Worm (Caenorhabditis elegans) whole organism, mixed stage, embryonic: ENCODE measurements around the gene piga-1.

ENCODE experiments used
- M03D4.4 ChIP-seq: sonication (generic microtip); optimal IDR thresholded peaks from 2 replicates; lab custom pipeline; 2017; ENCODE audit warnings: mild to moderate bottlenecking, missing genetic modification characterization, missing compliant biosample characterization
- blmp-1 ChIP-seq: fragments of 150-350 bp; optimal IDR thresholded peaks from 2 replicates; lab custom pipeline; 2014; ENCODE audit warnings: missing biosample characterization, missing genetic modification characterization
- ceh-39 ChIP-seq: fragments of 150-350 bp; optimal IDR thresholded peaks from 2 replicates; lab custom pipeline; 2014; ENCODE audit warnings: missing biosample characterization, missing genetic modification characterization
- ceh-43 ChIP-seq: fragments of 200-800 bp; sonication (Bioruptor generic); optimal IDR thresholded peaks from 2 replicates; lab custom pipeline; 2018; ENCODE audit warnings: mild to moderate bottlenecking, missing genetic modification characterization, moderate library complexity, missing compliant biosample characterization
- drap-1 ChIP-seq: fragments of 200-800 bp; sonication (Bioruptor generic); optimal IDR thresholded peaks from 3 replicates; lab custom pipeline; 2018; ENCODE audit warnings: mild to moderate bottlenecking, missing genetic modification characterization, missing compliant biosample characterization
- elt-1 ChIP-seq: sonication (generic microtip); optimal IDR thresholded peaks from 2 replicates; lab custom pipeline; 2017; ENCODE audit warnings: missing genetic modification characterization, mild to moderate bottlenecking, missing compliant biosample characterization, antibody characterized with exemption, moderate library complexity, borderline replicate concordance; ENCODE audit not compliant: insufficient read depth
- elt-3 ChIP-seq: fragments of 150-350 bp; optimal IDR thresholded peaks from 2 replicates; lab custom pipeline; 2014; ENCODE audit warnings: missing biosample characterization, missing genetic modification characterization
- ham-2 ChIP-seq: fragments of 200-800 bp; sonication (Bioruptor generic); optimal IDR thresholded peaks from 2 replicates; lab custom pipeline; 2018; ENCODE audit warnings: mild to moderate bottlenecking, missing genetic modification characterization, missing compliant biosample characterization
- lin-13 ChIP-seq: fragments of 150-350 bp; optimal IDR thresholded peaks from 2 replicates; lab custom pipeline; 2014; ENCODE audit warnings: missing biosample characterization, missing genetic modification characterization
- lin-32 ChIP-seq: fragments of 200-800 bp; sonication (Bioruptor generic); optimal IDR thresholded peaks from 2 replicates; lab custom pipeline; 2018; ENCODE audit warnings: mild to moderate bottlenecking, missing genetic modification characterization, missing compliant biosample characterization
- mab-5 ChIP-seq: fragments of 150-350 bp; optimal IDR thresholded peaks from 2 replicates; lab custom pipeline; 2014; ENCODE audit warnings: missing biosample characterization, missing genetic modification characterization
- mep-1 ChIP-seq: fragments of 150-350 bp; optimal IDR thresholded peaks from 2 replicates; lab custom pipeline; 2017; ENCODE audit warnings: missing biosample characterization, missing genetic modification reagents, missing genetic modification characterization, inconsistent platforms
- mls-2 ChIP-seq: sonication (generic microtip); optimal IDR thresholded peaks from 2 replicates; lab custom pipeline; 2016; ENCODE audit warnings: mild to moderate bottlenecking, missing genetic modification characterization, moderate library complexity, missing compliant biosample characterization
- nhr-12 ChIP-seq: fragments of 150-350 bp; optimal IDR thresholded peaks from 2 replicates; lab custom pipeline; 2014; ENCODE audit warnings: missing biosample characterization, missing genetic modification characterization
- nhr-2 ChIP-seq: fragments of 150-350 bp; optimal IDR thresholded peaks from 2 replicates; lab custom pipeline; 2014; ENCODE audit warnings: missing biosample characterization, missing genetic modification characterization
- nhr-237 ChIP-seq: fragments of 150-350 bp; optimal IDR thresholded peaks from 2 replicates; lab custom pipeline; 2014; ENCODE audit warnings: missing biosample characterization, missing genetic modification characterization
- nhr-28 ChIP-seq: fragments of 150-350 bp; optimal IDR thresholded peaks from 2 replicates; lab custom pipeline; 2014; ENCODE audit warnings: missing biosample characterization, missing genetic modification characterization
- nhr-76 ChIP-seq: sonication (generic microtip); optimal IDR thresholded peaks from 2 replicates; lab custom pipeline; 2017; ENCODE audit warnings: missing biosample characterization, missing genetic modification characterization
- pha-4 ChIP-seq: fragments of 150-350 bp; optimal IDR thresholded peaks from 2 replicates; lab custom pipeline; 2018; ENCODE audit warnings: missing biosample characterization, missing genetic modification reagents, missing genetic modification characterization
- sem-2 ChIP-seq: fragments of 200-800 bp; sonication (Bioruptor generic); optimal IDR thresholded peaks from 2 replicates; lab custom pipeline; 2018; ENCODE audit warnings: mild to moderate bottlenecking, missing genetic modification characterization, missing compliant biosample characterization
- sptf-1 ChIP-seq: sonication (generic microtip); optimal IDR thresholded peaks from 2 replicates; lab custom pipeline; 2017; ENCODE audit warnings: mild to moderate bottlenecking, missing genetic modification characterization, moderate library complexity, missing compliant biosample characterization
- tbx-8 ChIP-seq: fragments of 200-800 bp; sonication (Bioruptor generic); optimal IDR thresholded peaks from 2 replicates; lab custom pipeline; 2018; ENCODE audit warnings: mild to moderate bottlenecking, missing genetic modification characterization, moderate library complexity, missing compliant biosample characterization
- unc-120 ChIP-seq: sonication (generic microtip); optimal IDR thresholded peaks from 2 replicates; lab custom pipeline; 2017; ENCODE audit warnings: missing genetic modification characterization, missing compliant biosample characterization; ENCODE audit not compliant: poor library complexity, severe bottlenecking
- unc-62 ChIP-seq: fragments of 150-350 bp; optimal IDR thresholded peaks from 2 replicates; lab custom pipeline; 2014; ENCODE audit warnings: missing biosample characterization, missing genetic modification reagents, missing genetic modification characterization
- zip-8 ChIP-seq: fragments of 150-350 bp; optimal IDR thresholded peaks from 2 replicates; lab custom pipeline; 2014; ENCODE audit warnings: missing biosample characterization, missing genetic modification characterization
- ztf-11 ChIP-seq: fragments of 150-350 bp; optimal IDR thresholded peaks from 2 replicates; lab custom pipeline; 2014; ENCODE audit warnings: missing biosample characterization, missing genetic modification characterization

The piga-1 gene

DNA sequence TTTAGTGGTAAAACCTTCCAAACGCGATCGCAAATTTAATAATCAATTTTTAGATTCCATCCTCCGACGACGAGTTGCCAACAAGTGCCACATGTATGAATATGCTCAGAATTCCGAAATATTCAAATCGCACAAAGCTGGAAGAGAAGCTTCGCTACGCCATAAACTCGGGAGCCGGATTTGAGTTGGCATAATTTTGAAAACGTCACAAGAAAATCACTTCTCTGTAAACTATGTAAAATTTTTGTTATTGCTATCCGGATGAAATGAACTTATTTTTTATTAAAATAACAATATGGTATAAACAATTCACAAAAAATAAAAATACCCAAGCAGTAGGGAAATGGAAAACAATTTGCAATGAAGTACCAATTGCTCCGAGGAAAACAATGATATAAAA is 7.4 kb upstream of the piga-1 start:
- TF ChIP-seq sptf-1 (tag; lab: Kevin White, UChicago) (no peak), ceh-43 (GFP tag; lab: Kevin White, UChicago) (no peak), tbx-8 (GFP tag; lab: Kevin White, UChicago) (no peak), elt-3 (tag; lab: Kevin White, UChicago) (no peak), lin-32 (no peak), blmp-1 (tag; lab: Kevin White, UChicago) (no peak), ztf-11 (tag; lab: Kevin White, UChicago) (no peak), elt-1 (tag; lab: Kevin White, UChicago) (no peak), zip-8 (tag; lab: Kevin White, UChicago) (no peak), mab-5 (tag; lab: Kevin White, UChicago) (no peak), pha-4 (tag; lab: Kevin White, UChicago) (no peak), ham-2 (GFP tag; lab: Kevin White, UChicago) (no peak), mls-2 (tag; lab: Kevin White, UChicago) (no peak)
- TF ChIP-seq, all 35 proteins: peak for 0

DNA sequence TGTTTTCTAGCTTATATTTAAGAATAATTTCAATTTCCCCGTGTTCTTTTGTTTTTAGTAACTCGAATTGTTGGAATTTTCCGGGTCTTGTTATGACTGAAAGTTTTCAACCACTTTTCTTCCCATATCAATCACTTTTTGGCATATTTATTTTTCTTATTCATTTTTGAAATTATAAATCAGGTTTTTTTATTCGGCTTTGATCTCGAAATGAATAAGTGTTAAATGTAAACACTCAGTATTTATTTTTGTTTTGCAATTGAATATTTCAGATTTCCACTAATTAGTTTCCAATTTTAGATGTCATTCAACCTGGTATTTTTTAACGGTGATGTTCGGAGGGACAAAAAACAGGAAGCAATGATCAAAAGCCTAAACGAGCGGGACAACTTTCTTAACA is 3.0 kb upstream of the piga-1 start, which contains the start of gene etc-1:
etc-1 (plus strand) TSS at position 301 of the 400 bp plus-strand sequence.
- no peak for TF ChIP-seq nhr-28
- no peak for TF ChIP-seq nhr-12 (tag; lab: Kevin White, UChicago)
- TF ChIP-seq blmp-1 (tag; lab: Kevin White, UChicago) = no peak

DNA sequence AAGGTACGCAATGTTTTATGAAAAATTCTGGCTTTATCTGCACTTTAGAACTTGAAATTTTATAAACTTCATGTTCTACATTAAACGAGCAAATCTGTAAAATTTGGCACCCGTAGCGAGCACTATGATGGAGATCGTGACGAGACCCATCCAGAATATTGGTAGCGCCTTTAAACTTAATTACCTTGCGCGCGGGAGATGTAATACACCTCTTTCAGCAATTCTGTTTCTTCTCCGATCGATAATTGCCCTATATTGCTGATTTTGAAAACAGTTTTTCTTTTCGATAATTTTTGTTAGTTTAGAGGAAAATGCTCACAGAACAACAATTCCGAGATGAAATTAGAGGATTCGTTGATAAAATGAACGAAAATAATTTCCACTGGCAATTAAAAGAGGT is 2.7 kb downstream of the piga-1 start, which contains the start of gene atg-10:
atg-10 (plus strand) TSS at position 301 of the 400 bp plus-strand sequence.
- TF ChIP-seq elt-3 (tag; lab: Kevin White, UChicago) (no peak), drap-1 (no peak)

DNA sequence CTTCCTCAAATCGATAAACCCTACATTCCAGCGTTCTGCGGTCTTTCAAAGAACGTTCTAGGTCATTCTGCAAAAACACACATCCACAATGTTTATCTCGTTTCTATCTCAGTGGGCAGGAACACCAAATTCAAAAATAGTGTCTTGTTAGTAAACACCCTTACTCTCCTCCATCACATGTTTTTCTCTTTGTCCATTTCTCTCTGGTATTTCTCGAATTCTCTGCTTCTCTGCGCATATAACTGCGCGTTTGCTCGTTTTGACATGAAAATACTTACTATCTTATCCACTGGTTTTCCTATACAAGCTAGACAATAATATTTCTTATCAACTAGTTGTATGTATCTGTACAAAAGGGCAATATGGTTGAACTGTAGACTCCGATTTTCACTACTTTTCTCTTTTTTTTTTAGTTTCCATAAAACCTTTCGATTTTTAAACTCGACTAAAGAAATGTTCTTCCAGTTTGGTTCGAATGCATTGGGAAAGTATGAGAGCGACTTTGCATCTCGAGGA is 10.8 kb downstream of the piga-1 start, which contains the start of gene pyr-1:
pyr-1 (plus strand) TSS at position 466 of the 516 bp plus-strand sequence.
- TF ChIP-seq lin-13 (tag; lab: Kevin White, UChicago) (no peak), tbx-8 (GFP tag; lab: Kevin White, UChicago) (no peak), mep-1 (tag; lab: Kevin White, UChicago) (no peak), sptf-1 (tag; lab: Kevin White, UChicago) (no peak), nhr-28 (no peak), nhr-237 (no peak), nhr-76 (tag; lab: Kevin White, UChicago) (no peak), ceh-39 (tag; lab: Kevin White, UChicago) (no peak), drap-1 (no peak), nhr-2 (tag; lab: Kevin White, UChicago) (no peak), unc-120 (tag; lab: Kevin White, UChicago) (no peak), sem-2 (GFP tag; lab: Kevin White, UChicago) (no peak), unc-62 (GFP tag; lab: Kevin White, UChicago) (no peak)

DNA sequence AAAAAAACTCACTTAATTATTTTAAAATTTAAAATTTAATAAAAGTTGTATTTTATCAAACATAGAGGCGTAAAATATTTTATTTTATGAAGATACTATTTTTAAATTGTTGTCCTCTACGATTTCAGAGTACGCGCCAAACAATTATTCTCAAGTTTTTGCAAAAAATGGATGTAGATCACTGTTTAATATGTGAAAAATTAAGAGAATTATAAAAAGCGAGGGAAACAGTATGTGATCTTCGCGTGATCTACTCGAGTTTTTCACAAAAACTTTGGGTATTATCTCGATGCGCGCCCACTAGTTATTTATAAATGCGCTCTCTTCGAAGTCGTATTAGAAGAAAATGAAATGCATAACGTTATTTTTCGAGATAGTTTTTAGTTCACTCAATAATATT is 12.7 kb downstream of the piga-1 start:
- TF ChIP-seq drap-1 (no peak), mab-5 (tag; lab: Kevin White, UChicago) (no peak), unc-62 (GFP tag; lab: Kevin White, UChicago) (no peak), mls-2 (tag; lab: Kevin White, UChicago) (no peak)
- TF ChIP-seq, all 35 proteins: peak for 0

DNA sequence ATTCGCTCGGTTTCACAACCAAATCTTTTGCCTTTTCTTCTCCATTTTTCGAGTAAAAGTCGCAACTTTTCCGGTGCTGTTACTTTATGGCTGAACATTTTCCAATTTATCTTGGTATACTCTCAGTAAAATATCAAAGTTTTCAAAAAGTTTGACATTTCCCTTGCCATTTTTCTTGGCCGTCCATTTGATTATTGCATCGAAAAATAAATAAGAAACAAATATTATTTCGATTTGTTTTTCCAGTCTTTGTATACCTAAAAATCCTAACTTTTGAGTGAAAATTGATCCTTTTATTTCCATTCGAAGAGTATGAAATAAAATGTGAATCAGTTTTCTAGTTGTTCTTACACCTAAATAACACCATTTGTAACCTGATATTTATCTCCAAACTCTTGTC is 15.1 kb downstream of the piga-1 start:
- TF ChIP-seq sptf-1 (tag; lab: Kevin White, UChicago) (no peak), ham-2 (GFP tag; lab: Kevin White, UChicago) (no peak), unc-62 (GFP tag; lab: Kevin White, UChicago) (no peak), unc-120 (tag; lab: Kevin White, UChicago) (no peak), mep-1 (tag; lab: Kevin White, UChicago) (no peak), nhr-12 (tag; lab: Kevin White, UChicago) (no peak), M03D4.4 (tag; lab: Kevin White, UChicago) (no peak), ceh-39 (tag; lab: Kevin White, UChicago) (no peak)
- TF ChIP-seq, all 35 proteins: peak for 0
